Worm (Caenorhabditis elegans) whole organism, L1 larva: ENCODE measurements around the gene dpy-11.

Experiments
- F16B12.6 ChIP-seq: fragments of 150-350 bp; optimal IDR thresholded peaks from 2 replicates; lab custom pipeline; 2014; ENCODE audit warnings: missing biosample characterization, missing genetic modification characterization
- Y116A8C.19 ChIP-seq: sonication (generic microtip); optimal IDR thresholded peaks from 2 replicates; lab custom pipeline; 2016; ENCODE audit warnings: missing compliant biosample characterization, missing genetic modification characterization, borderline replicate concordance
- aha-1 ChIP-seq: fragments of 150-350 bp; optimal IDR thresholded peaks from 2 replicates; lab custom pipeline; 2014; ENCODE audit warnings: missing biosample characterization, missing genetic modification characterization
- alr-1 ChIP-seq: fragments of 200-800 bp; sonication (Bioruptor generic); optimal IDR thresholded peaks from 2 replicates; lab custom pipeline; 2018; ENCODE audit warnings: borderline replicate concordance, mild to moderate bottlenecking, missing genetic modification characterization, missing compliant biosample characterization
- aly-2 ChIP-seq: fragments of 150-350 bp; optimal IDR thresholded peaks from 2 replicates; lab custom pipeline; 2014; ENCODE audit warnings: missing biosample characterization, missing genetic modification characterization
- ama-1 ChIP-seq: fragments of 150-350 bp; optimal IDR thresholded peaks from 2 replicates; lab custom pipeline; 2014
- ceh-63 ChIP-seq: fragments of 200-800 bp; sonication (Bioruptor generic); optimal IDR thresholded peaks from 2 replicates; lab custom pipeline; 2018; ENCODE audit warnings: mild to moderate bottlenecking, missing genetic modification characterization, missing compliant biosample characterization
- ceh-8 ChIP-seq: fragments of 200-800 bp; sonication (Bioruptor generic); optimal IDR thresholded peaks from 2 replicates; lab custom pipeline; 2018; ENCODE audit warnings: mild to moderate bottlenecking, missing genetic modification characterization, moderate library complexity, missing compliant biosample characterization
- ceh-88 ChIP-seq: fragments of 200-800 bp; sonication (Bioruptor generic); IDR thresholded peaks from 2 replicates; pipeline ENCODE4 v1.3.6; 2022; ENCODE audit warnings: missing genetic modification characterization, missing compliant biosample characterization
- ces-1 ChIP-seq: fragments of 150-350 bp; optimal IDR thresholded peaks from 2 replicates; lab custom pipeline; 2014; ENCODE audit warnings: missing biosample characterization, missing genetic modification reagents, missing genetic modification characterization
- dsc-1 ChIP-seq: sonication (generic microtip); optimal IDR thresholded peaks from 2 replicates; lab custom pipeline; 2016; ENCODE audit warnings: mild to moderate bottlenecking, missing genetic modification characterization, missing compliant biosample characterization
- efl-1 ChIP-seq, 4 experiments: fragments of 150-350 bp; optimal IDR thresholded peaks in 3 of 4; peaks in 1 of 4; 1 replicate in 1 of 4; 2 replicates in 3 of 4; lab custom pipeline; 2014; ENCODE audit warnings: missing biosample characterization in 2 of 4, missing genetic modification characterization in 2 of 4, missing genetic modification reagents in 2 of 4
- efl-3 ChIP-seq: fragments of 200-800 bp; sonication (Bioruptor generic); optimal IDR thresholded peaks from 2 replicates; lab custom pipeline; 2018; ENCODE audit warnings: mild to moderate bottlenecking, missing genetic modification characterization, missing compliant biosample characterization
- egl-13 ChIP-seq: sonication (generic microtip); optimal IDR thresholded peaks from 2 replicates; lab custom pipeline; 2016; ENCODE audit warnings: missing genotype, missing genetic modification reagents, missing genetic modification characterization, missing compliant biosample characterization
- elt-2 ChIP-seq: sonication (generic microtip); optimal IDR thresholded peaks from 2 replicates; lab custom pipeline; 2016; ENCODE audit warnings: missing genetic modification characterization, mild to moderate bottlenecking, inconsistent platforms, missing compliant biosample characterization, missing genetic modification reagents
- elt-3 ChIP-seq, 6 experiments: fragments of 150-350 bp in 1 of 6; sonication (generic microtip); optimal IDR thresholded peaks; 2 replicates each; lab custom pipeline; 2017 to 2018; ENCODE audit warnings: missing biosample characterization in 6 of 6, missing genetic modification characterization in 6 of 6, inconsistent platforms in 1 of 6
- ets-5 ChIP-seq: fragments of 200-800 bp; sonication (Bioruptor generic); IDR thresholded peaks from 2 replicates; pipeline ENCODE4 v1.3.6; 2022; ENCODE audit warnings: missing genetic modification characterization, missing compliant biosample characterization
- fkh-10 ChIP-seq: sonication (generic microtip); optimal IDR thresholded peaks from 2 replicates; lab custom pipeline; 2017; ENCODE audit warnings: missing biosample characterization, missing genetic modification reagents, missing genetic modification characterization
- fkh-4 ChIP-seq: sonication (generic microtip); optimal IDR thresholded peaks from 2 replicates; lab custom pipeline; 2016; ENCODE audit warnings: missing compliant biosample characterization, missing genetic modification characterization, borderline replicate concordance
- fkh-8 ChIP-seq: sonication (generic microtip); optimal IDR thresholded peaks from 2 replicates; lab custom pipeline; 2016; ENCODE audit warnings: mild to moderate bottlenecking, missing genetic modification characterization, missing compliant biosample characterization
- fos-1 ChIP-seq: fragments of 150-350 bp; optimal IDR thresholded peaks from 2 replicates; lab custom pipeline; 2014; ENCODE audit warnings: missing biosample characterization, missing genetic modification characterization
- hlh-17 ChIP-seq: fragments of 200-800 bp; sonication (Bioruptor generic); optimal IDR thresholded peaks from 2 replicates; lab custom pipeline; 2018; ENCODE audit warnings: missing genetic modification characterization, mild to moderate bottlenecking, missing compliant biosample characterization, moderate library complexity, borderline replicate concordance
- hlh-4 ChIP-seq: sonication (generic microtip); optimal IDR thresholded peaks from 2 replicates; lab custom pipeline; 2016; ENCODE audit warnings: mild to moderate bottlenecking, missing genetic modification characterization, missing compliant biosample characterization
- isw-1 ChIP-seq: fragments of 200-800 bp; sonication (Bioruptor generic); IDR thresholded peaks from 2 replicates; pipeline ENCODE4 v1.3.6; 2022; ENCODE audit warnings: missing genetic modification characterization, missing compliant biosample characterization
- lin-13 ChIP-seq: fragments of 150-350 bp; optimal IDR thresholded peaks from 2 replicates; lab custom pipeline; 2014; ENCODE audit warnings: missing biosample characterization, missing genetic modification reagents, missing genetic modification characterization
- lin-15B ChIP-seq: fragments of 150-350 bp; sonication (generic microtip); optimal IDR thresholded peaks from 3 replicates; lab custom pipeline; 2014; ENCODE audit warnings: missing biosample characterization, missing genetic modification characterization
- lin-39 ChIP-seq: fragments of 150-350 bp; optimal IDR thresholded peaks from 2 replicates; lab custom pipeline; 2014; ENCODE audit warnings: missing biosample characterization, missing genetic modification reagents, missing genetic modification characterization
- lsy-2 ChIP-seq, 2 experiments: fragments of 150-350 bp; optimal IDR thresholded peaks; 2 replicates each; lab custom pipeline; 2014; ENCODE audit warnings: missing biosample characterization in 2 of 2, missing genetic modification characterization in 2 of 2
- mab-9 ChIP-seq: fragments of 200-800 bp; sonication (Bioruptor generic); IDR thresholded peaks from 2 replicates; pipeline ENCODE4 v1.3.6; 2022; ENCODE audit warnings: missing genetic modification reagents, missing genetic modification characterization, missing compliant biosample characterization
- mdl-1 ChIP-seq, 2 experiments: fragments of 150-350 bp; optimal IDR thresholded peaks; 2 replicates each; lab custom pipeline; 2014 to 2017; ENCODE audit warnings: missing biosample characterization in 2 of 2, missing genetic modification characterization in 2 of 2, inconsistent platforms in 1 of 2
- mep-1 ChIP-seq: fragments of 150-350 bp; optimal IDR thresholded peaks from 2 replicates; lab custom pipeline; 2014; ENCODE audit warnings: missing biosample characterization, missing genetic modification characterization
- nhr-11 ChIP-seq: fragments of 150-350 bp; optimal IDR thresholded peaks from 2 replicates; lab custom pipeline; 2014; ENCODE audit warnings: missing biosample characterization, missing genetic modification characterization
- nhr-12 ChIP-seq: sonication (generic microtip); optimal IDR thresholded peaks from 2 replicates; lab custom pipeline; 2017; ENCODE audit warnings: missing biosample characterization, missing genetic modification characterization
- nhr-237 ChIP-seq: fragments of 150-350 bp; optimal IDR thresholded peaks from 2 replicates; lab custom pipeline; 2014; ENCODE audit warnings: missing biosample characterization, missing genetic modification characterization
- nhr-28 ChIP-seq: fragments of 150-350 bp; optimal IDR thresholded peaks from 2 replicates; lab custom pipeline; 2014; ENCODE audit warnings: missing biosample characterization, missing genetic modification characterization
- nhr-47 ChIP-seq: sonication (generic microtip); optimal IDR thresholded peaks from 2 replicates; lab custom pipeline; 2016; ENCODE audit warnings: mild to moderate bottlenecking, missing genetic modification characterization, moderate library complexity, missing compliant biosample characterization
- nhr-71 ChIP-seq: sonication (generic microtip); optimal IDR thresholded peaks from 2 replicates; lab custom pipeline; 2016; ENCODE audit warnings: mild to moderate bottlenecking, missing genetic modification characterization, moderate library complexity, missing compliant biosample characterization
- nhr-77 ChIP-seq: fragments of 150-350 bp; optimal IDR thresholded peaks from 2 replicates; lab custom pipeline; 2014; ENCODE audit warnings: missing biosample characterization, missing genetic modification characterization
- nhr-85 ChIP-seq: sonication (generic microtip); peaks from one replicate; lab custom pipeline; 2016; ENCODE audit warnings: missing genetic modification characterization, inconsistent platforms, missing compliant biosample characterization
- nhr-90 ChIP-seq: sonication (generic microtip); optimal IDR thresholded peaks from 2 replicates; lab custom pipeline; 2016; ENCODE audit warnings: mild to moderate bottlenecking, missing genetic modification characterization, missing compliant biosample characterization; ENCODE audit not compliant: poor library complexity
- pax-3 ChIP-seq: fragments of 200-800 bp; sonication (Bioruptor generic); optimal IDR thresholded peaks from 2 replicates; lab custom pipeline; 2018; ENCODE audit warnings: mild to moderate bottlenecking, missing genetic modification characterization, moderate library complexity, missing compliant biosample characterization
- pqm-1 ChIP-seq: sonication (generic microtip); optimal IDR thresholded peaks from 3 replicates; lab custom pipeline; 2017; ENCODE audit warnings: missing biosample characterization, missing genetic modification characterization
- rnt-1 ChIP-seq: sonication (generic microtip); optimal IDR thresholded peaks from 2 replicates; lab custom pipeline; 2016; ENCODE audit warnings: mild to moderate bottlenecking, missing genetic modification characterization, moderate library complexity, missing compliant biosample characterization
- snpc-4 ChIP-seq: fragments of 150-350 bp; optimal IDR thresholded peaks from 2 replicates; lab custom pipeline; 2014; ENCODE audit warnings: missing biosample characterization, missing genetic modification characterization
- sox-4 ChIP-seq: sonication (generic microtip); optimal IDR thresholded peaks from 2 replicates; lab custom pipeline; 2016; ENCODE audit warnings: missing genetic modification characterization, missing compliant biosample characterization
- sptf-1 ChIP-seq: fragments of 150-350 bp; optimal IDR thresholded peaks from 2 replicates; lab custom pipeline; 2014; ENCODE audit warnings: missing biosample characterization, missing genetic modification characterization
- tbx-2 ChIP-seq: sonication (generic microtip); optimal IDR thresholded peaks from 2 replicates; lab custom pipeline; 2016; ENCODE audit warnings: missing genetic modification characterization, missing compliant biosample characterization
- unc-130 ChIP-seq: fragments of 150-350 bp; optimal IDR thresholded peaks from 2 replicates; lab custom pipeline; 2017; ENCODE audit warnings: missing biosample characterization, missing genetic modification characterization, inconsistent platforms
- unc-30 ChIP-seq: sonication (generic microtip); optimal IDR thresholded peaks from 2 replicates; lab custom pipeline; 2017; ENCODE audit warnings: missing biosample characterization, missing genetic modification characterization
- unc-98 ChIP-seq: fragments of 200-800 bp; sonication (Bioruptor generic); IDR thresholded peaks from 2 replicates; pipeline ENCODE4 v1.3.6; 2022; ENCODE audit warnings: missing genetic modification characterization, missing compliant biosample characterization
- vab-15 ChIP-seq: sonication (generic microtip); optimal IDR thresholded peaks from 2 replicates; lab custom pipeline; 2017; ENCODE audit warnings: missing genotype, mild to moderate bottlenecking, missing genetic modification characterization, missing compliant biosample characterization
- zag-1 ChIP-seq: fragments of 150-350 bp; optimal IDR thresholded peaks from 2 replicates; lab custom pipeline; 2014; ENCODE audit warnings: missing biosample characterization, missing genetic modification characterization
- ztf-4 ChIP-seq: fragments of 150-350 bp; optimal IDR thresholded peaks from 2 replicates; lab custom pipeline; 2014; ENCODE audit warnings: missing biosample characterization, missing genetic modification characterization

The dpy-11 gene

DNA sequence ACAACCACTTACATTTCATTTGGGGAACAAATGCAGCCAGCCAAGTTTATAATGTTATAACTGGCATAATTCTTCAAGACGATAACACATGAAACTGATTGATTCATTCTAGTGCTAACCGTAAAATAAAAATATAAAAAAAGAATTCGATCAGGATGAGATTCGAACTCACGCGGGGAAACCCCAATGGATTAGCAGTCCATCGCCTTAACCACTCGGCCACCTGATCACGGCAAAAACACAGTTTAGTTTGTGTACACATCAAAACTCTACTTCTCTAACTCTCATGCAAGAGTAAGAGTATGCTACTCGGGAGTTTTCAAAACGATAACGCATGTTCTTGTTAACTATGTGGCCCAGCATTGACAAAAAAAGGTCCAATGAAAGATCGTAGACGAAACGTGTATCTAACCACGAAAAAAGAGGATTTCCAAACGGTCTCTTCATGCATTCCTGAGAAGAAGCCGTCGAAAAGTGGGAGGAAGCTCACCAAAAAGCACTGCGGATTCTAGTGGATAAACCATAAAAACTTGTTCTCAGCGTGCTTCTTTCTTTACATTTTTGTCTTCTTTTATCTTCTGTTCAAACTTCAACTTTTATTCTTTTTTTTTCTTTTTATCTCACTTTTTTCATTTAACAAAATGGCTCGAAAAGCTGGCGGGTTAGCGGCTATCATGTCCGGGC is 36.8 kb upstream of the dpy-11 start, which contains the start of gene twk-10:
Gene twk-10, plus strand, starts transcription at position 634 of the 684 bp plus-strand sequence.
- TF ChIP-seq ama-1 (lab: Kevin White, UChicago) (no peak), nhr-85 (tag; lab: Kevin White, UChicago) (no peak), alr-1 (tag; lab: Kevin White, UChicago) (no peak), mab-9 (GFP tag; lab: Robert Waterston, UW) (no peak), tbx-2 (tag; lab: Kevin White, UChicago) (no peak), efl-3 (no peak), lin-15B (tag; lab: Kevin White, UChicago) (no peak), F16B12.6 (no peak), vab-15 (tag; lab: Kevin White, UChicago) (no peak), mep-1 (tag; lab: Kevin White, UChicago) (peak; percentile 52), lin-13 (no peak), fkh-10 (no peak), unc-98 (GFP tag; lab: Robert Waterston, UW) (no peak), fkh-8 (no peak), egl-13 (tag; lab: Kevin White, UChicago) (no peak), dsc-1 (tag; lab: Kevin White, UChicago) (peak; percentile 3), zag-1 (tag; lab: Kevin White, UChicago) (no peak), nhr-12 (tag; lab: Kevin White, UChicago) (no peak), lin-39 (tag; lab: Kevin White, UChicago) (no peak), ceh-63 (no peak), nhr-90 (peak; percentile 42), ets-5 (GFP tag; lab: Robert Waterston, UW) (no peak), rnt-1 (tag; lab: Kevin White, UChicago) (peak; percentile 45), nhr-77 (peak; percentile 28), aha-1 (no peak), efl-1 (optimal IDR thresholded peaks at IDR 0.05; lab: Kevin White, UChicago) (peak; percentile 18 to 36), efl-1 (GFP tag; optimal IDR thresholded peaks at IDR 0.05 in 1 of 2; lab: Kevin White, UChicago) (peak in 1 of 2 experiments; percentile 94), nhr-11 (no peak), mdl-1 (tag; optimal IDR thresholded peaks at IDR 0.05; lab: Kevin White, UChicago) (peak in 1 of 2 experiments; percentile 42), elt-2 (tag; lab: Kevin White, UChicago) (no peak), sptf-1 (tag; lab: Kevin White, UChicago) (no peak), sox-4 (tag; lab: Kevin White, UChicago) (no peak), unc-30 (no peak), fkh-4 (tag; lab: Kevin White, UChicago) (no peak), pax-3 (no peak), nhr-47 (tag; lab: Kevin White, UChicago) (no peak), elt-3 (tag; optimal IDR thresholded peaks at IDR 0.05; lab: Kevin White, UChicago) (peak in 1 of 6 experiments; percentile 10), ceh-88 (no peak), ceh-8 (no peak), aly-2 (tag; lab: Kevin White, UChicago) (no peak), isw-1 (no peak), hlh-17 (GFP tag; lab: Kevin White, UChicago) (no peak), nhr-28 (tag; lab: Kevin White, UChicago) (no peak), unc-130 (tag; lab: Kevin White, UChicago) (no peak), pqm-1 (tag; lab: Kevin White, UChicago) (no peak), fos-1 (tag; lab: Kevin White, UChicago) (no peak), nhr-237 (tag; lab: Kevin White, UChicago) (no peak), hlh-4 (tag; lab: Kevin White, UChicago) (no peak), nhr-71 (tag; lab: Kevin White, UChicago) (no peak), ztf-4 (tag; lab: Kevin White, UChicago) (no peak), lsy-2 (tag; optimal IDR thresholded peaks at IDR 0.05; lab: Kevin White, UChicago) (no peak), Y116A8C.19 (tag; lab: Kevin White, UChicago) (no peak), ces-1 (GFP tag; lab: Kevin White, UChicago) (no peak), snpc-4 (tag; lab: Kevin White, UChicago) (no peak)
